Fruit fly (Drosophila melanogaster): ENCODE results near the gene Root.

Gene Root

dm6 chr3R:24163556-24164022, 50.5 kb downstream of the Root start, which contains the start of gene Apc2 (continued):
- peak; percentile 56 for TF ChIP-seq dsx (GFP tag; optimal IDR thresholded peaks at IDR 0.05; ENCODE audit: poor library complexity, severe bottlenecking)
- TF ChIP-seq CG31627 (GFP tag; optimal IDR thresholded peaks at IDR 0.05) = peak; percentile 42
- TF ChIP-seq CG8319 (GFP tag; optimal IDR thresholded peaks at IDR 0.05) = no peak
- TF ChIP-seq Sox102F (GFP tag; optimal IDR thresholded peaks at IDR 0.05) = no peak
- no peak for TF ChIP-seq CG7368 (GFP tag; optimal IDR thresholded peaks at IDR 0.05)
- no peak for TF ChIP-seq Sox15 (GFP tag; optimal IDR thresholded peaks at IDR 0.05)
- peak; percentile 74 for TF ChIP-seq Hr4 (GFP tag; optimal IDR thresholded peaks at IDR 0.05)
- TF ChIP-seq Blimp-1 (GFP tag; optimal IDR thresholded peaks at IDR 0.05) = no peak
- peak; percentile 61 for TF ChIP-seq Hr39 (GFP tag; optimal IDR thresholded peaks at IDR 0.05)
- TF ChIP-seq CG16779 (tag; optimal IDR thresholded peaks at IDR 0.05) = no peak
- TF ChIP-seq CG3032 (tag; optimal IDR thresholded peaks at IDR 0.05) = peak; percentile 64
- no peak for TF ChIP-seq CG11294 (GFP tag; IDR thresholded peaks at IDR 0.05)
- TF ChIP-seq vri (GFP tag; optimal IDR thresholded peaks at IDR 0.05) = peak; percentile 80
- TF ChIP-seq svp (GFP tag) = no peak
- peak; percentile 56 for TF ChIP-seq cyc (GFP tag; optimal IDR thresholded peaks at IDR 0.05)
- TF ChIP-seq CG9139 (GFP tag; optimal IDR thresholded peaks at IDR 0.05) = no peak
- peak; percentile 52 for TF ChIP-seq net (GFP tag; optimal IDR thresholded peaks at IDR 0.05)
- TF ChIP-seq fd59A (GFP tag; optimal IDR thresholded peaks at IDR 0.05) = no peak
- TF ChIP-seq ss (GFP tag; optimal IDR thresholded peaks at IDR 0.05) = peak in 1 of 2 experiments; percentile 13
- no peak for TF ChIP-seq Met (GFP tag; optimal IDR thresholded peaks at IDR 0.05)
- TF ChIP-seq CG15336 (GFP tag; IDR thresholded peaks at IDR 0.05) = peak; percentile 56
- TF ChIP-seq CG6792 (GFP tag; optimal IDR thresholded peaks at IDR 0.05) = peak; percentile 49
- TF ChIP-seq CG6276 (GFP tag; optimal IDR thresholded peaks at IDR 0.05) = no peak
- no peak for TF ChIP-seq fkh (GFP tag; optimal IDR thresholded peaks at IDR 0.05)
- no peak for TF ChIP-seq CG6808 (GFP tag; optimal IDR thresholded peaks at IDR 0.05)
- peak; percentile 45; the same call in 1 of the 2 replicates for TF ChIP-seq Gug (GFP tag; IDR thresholded peaks at IDR 0.05)
- peak in 1 of 2 experiments; percentile 30 for TF ChIP-seq salr (GFP tag; optimal IDR thresholded peaks at IDR 0.05)
- TF ChIP-seq lz (GFP tag; optimal IDR thresholded peaks at IDR 0.05) = peak; percentile 76

DNA sequence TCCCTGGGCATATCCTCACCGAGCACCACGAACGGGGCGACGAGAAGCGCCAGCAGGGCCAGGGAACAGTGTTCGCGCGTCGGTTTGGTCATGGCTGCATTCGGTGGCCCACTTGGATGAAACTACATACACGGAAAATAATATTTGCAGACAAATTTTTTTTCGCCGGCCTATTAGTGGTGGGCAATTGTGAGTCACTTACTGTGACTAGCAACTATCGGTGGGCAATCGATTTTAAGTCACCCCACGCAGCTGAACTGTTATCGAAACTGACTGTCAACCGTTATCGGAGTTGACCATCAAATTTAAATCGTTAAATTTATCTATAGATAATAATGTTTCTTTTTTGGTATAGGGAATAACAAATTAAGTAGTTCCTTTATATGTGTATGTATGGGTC, 56.3 kb downstream of the Root start, which contains the start of gene CG5510:
TSS of gene CG5510 (minus strand) at position 201 of the 400 bp plus-strand sequence.
- TF ChIP-seq Eip75B (GFP tag; optimal IDR thresholded peaks at IDR 0.05) = peak; percentile 33
- peak; percentile 48; the same call in 1 of the 3 replicates for TF ChIP-seq eg (GFP tag; IDR thresholded peaks at IDR 0.05)
- peak; percentile 48 for TF ChIP-seq CG31627 (GFP tag; optimal IDR thresholded peaks at IDR 0.05)
- TF ChIP-seq topi (GFP tag; optimal IDR thresholded peaks at IDR 0.05) = peak; percentile 28
- peak; percentile 44 for TF ChIP-seq CG3032 (tag; optimal IDR thresholded peaks at IDR 0.05)
- peak; percentile 39 for TF ChIP-seq achi (GFP tag; optimal IDR thresholded peaks at IDR 0.05)
- peak; percentile 33 for TF ChIP-seq Sox14 (GFP tag; optimal IDR thresholded peaks at IDR 0.05)
- no peak for TF ChIP-seq Ets21C (GFP tag; optimal IDR thresholded peaks at IDR 0.05)
- TF ChIP-seq lz (GFP tag; optimal IDR thresholded peaks at IDR 0.05) = peak; percentile 47
- peak; percentile 45 for TF ChIP-seq cyc (GFP tag; optimal IDR thresholded peaks at IDR 0.05)
- TF ChIP-seq esn (GFP tag; optimal IDR thresholded peaks at IDR 0.05) = peak; percentile 64
- peak; percentile 67 for TF ChIP-seq Eip78C (GFP tag)
- 0 out of 2 replicates have a peak, but pooled peaks have one; percentile 23 for TF ChIP-seq CG11294 (GFP tag; IDR thresholded peaks at IDR 0.05)
- 0 out of 2 replicates have a peak, but pooled peaks have one; percentile 23 for TF ChIP-seq CG15336 (GFP tag; IDR thresholded peaks at IDR 0.05)
- TF ChIP-seq Gug (GFP tag; IDR thresholded peaks at IDR 0.05) = no peak
- TF ChIP-seq vri (GFP tag; optimal IDR thresholded peaks at IDR 0.05) = no peak

dm6 chr3R:24172379-24172778, 59.3 kb downstream of the Root start, which contains the start of gene CG13606:
Gene CG13606, plus strand, starts transcription at chr3R:24172628.
- TF ChIP-seq Ets96B (tag; optimal IDR thresholded peaks at IDR 0.05) (no peak), Lpt (GFP tag; optimal IDR thresholded peaks at IDR 0.05) (no peak), CG3032 (tag; optimal IDR thresholded peaks at IDR 0.05) (no peak)

Data from whole organism, prepupa.